Worm (Caenorhabditis elegans) whole organism, young adult: ENCODE results near the gene K08H2.5.

Source experiments
- B0035.1 ChIP-seq: sonication (generic microtip); optimal IDR thresholded peaks from 2 replicates; lab custom pipeline; 2016; ENCODE audit warnings: missing genetic modification characterization, mild to moderate bottlenecking, missing compliant biosample characterization, missing genotype, missing genetic modification reagents
- B0336.3 ChIP-seq: fragments of 200-800 bp; sonication (Bioruptor generic); IDR thresholded peaks from 2 replicates; pipeline ENCODE4 v1.3.6; 2022; ENCODE audit warnings: missing genetic modification characterization, missing compliant biosample characterization
- F23B12.7 ChIP-seq: sonication (generic microtip); optimal IDR thresholded peaks from 2 replicates; lab custom pipeline; 2017; ENCODE audit warnings: missing genetic modification characterization, mild to moderate bottlenecking, missing compliant biosample characterization, antibody characterized with exemption, moderate library complexity; ENCODE audit not compliant: insufficient read depth
- F37B4.10 ChIP-seq: fragments of 200-800 bp; sonication (Bioruptor generic); IDR thresholded peaks from 2 replicates; pipeline ENCODE4 v1.3.6; 2022; ENCODE audit warnings: missing genetic modification characterization, missing compliant biosample characterization
- F39B2.1 ChIP-seq: fragments of 200-800 bp; sonication (Bioruptor generic); IDR thresholded peaks from 2 replicates; pipeline ENCODE4 v1.3.6; 2022; ENCODE audit warnings: missing genetic modification reagents, missing genetic modification characterization, missing compliant biosample characterization
- K12H6.12 ChIP-seq: fragments of 200-800 bp; sonication (Bioruptor generic); optimal IDR thresholded peaks from 2 replicates; lab custom pipeline; 2018; ENCODE audit warnings: mild to moderate bottlenecking, missing genetic modification characterization, missing compliant biosample characterization
- T07F8.4 ChIP-seq: sonication (generic microtip); optimal IDR thresholded peaks from 2 replicates; lab custom pipeline; 2016; ENCODE audit warnings: mild to moderate bottlenecking, missing genetic modification characterization, moderate library complexity, missing compliant biosample characterization
- Y53F4B.3 ChIP-seq: fragments of 200-800 bp; sonication (Bioruptor generic); IDR thresholded peaks from 2 replicates; pipeline ENCODE4 v1.3.6; 2022; ENCODE audit warnings: missing genetic modification reagents, missing genetic modification characterization, missing compliant biosample characterization
- ZK185.1 ChIP-seq: sonication (generic microtip); optimal IDR thresholded peaks from 2 replicates; lab custom pipeline; 2016; ENCODE audit warnings: mild to moderate bottlenecking, missing genetic modification characterization, missing compliant biosample characterization; ENCODE audit not compliant: poor library complexity, severe bottlenecking
- atf-7 ChIP-seq: sonication (generic microtip); optimal IDR thresholded peaks from 2 replicates; lab custom pipeline; 2017; ENCODE audit warnings: mild to moderate bottlenecking, missing genetic modification characterization, missing compliant biosample characterization
- attf-5 ChIP-seq: fragments of 200-800 bp; sonication (Bioruptor generic); optimal IDR thresholded peaks from 2 replicates; lab custom pipeline; 2018; ENCODE audit warnings: mild to moderate bottlenecking, missing genetic modification characterization, missing compliant biosample characterization
- ccch-3 ChIP-seq: fragments of 200-800 bp; sonication (Bioruptor generic); optimal IDR thresholded peaks from 2 replicates; lab custom pipeline; 2018; ENCODE audit warnings: mild to moderate bottlenecking, missing genetic modification characterization, missing compliant biosample characterization
- cebp-1 ChIP-seq, 2 experiments: fragments of 200-800 bp in 1 of 2; sonication (Bioruptor generic) in 1 of 2; sonication (generic microtip) in 1 of 2; IDR thresholded peaks in 1 of 2; optimal IDR thresholded peaks in 1 of 2; 2 replicates each; pipeline versions ENCODE4 v1.3.6 to Lab custom; 2017 to 2022; ENCODE audit warnings: missing compliant biosample characterization in 2 of 2, missing genetic modification characterization in 2 of 2, mild to moderate bottlenecking in 1 of 2, missing genetic modification reagents in 1 of 2, moderate library complexity in 1 of 2
- ceh-91 ChIP-seq: fragments of 200-800 bp; sonication (Bioruptor generic); IDR thresholded peaks from 2 replicates; pipeline ENCODE4 v1.3.6; 2022; ENCODE audit warnings: missing genetic modification reagents, missing genetic modification characterization, missing compliant biosample characterization
- die-1 ChIP-seq: sonication (generic microtip); optimal IDR thresholded peaks from 2 replicates; lab custom pipeline; 2016; ENCODE audit warnings: missing genotype, mild to moderate bottlenecking, missing genetic modification characterization, missing compliant biosample characterization
- dox-1 ChIP-seq: fragments of 200-800 bp; sonication (Bioruptor generic); IDR thresholded peaks from 2 replicates; pipeline ENCODE4 v1.3.6; 2022; ENCODE audit warnings: missing genetic modification reagents, missing genetic modification characterization, missing compliant biosample characterization
- ekl-4 ChIP-seq: fragments of 200-800 bp; sonication (Bioruptor generic); IDR thresholded peaks from 2 replicates; pipeline ENCODE4 v1.3.6; 2022; ENCODE audit warnings: missing genetic modification reagents, missing genetic modification characterization, missing compliant biosample characterization
- him-1 ChIP-seq: sonication (generic microtip); optimal IDR thresholded peaks from 2 replicates; lab custom pipeline; 2016; ENCODE audit warnings: missing genotype, missing genetic modification reagents, missing genetic modification characterization, missing compliant biosample characterization
- hlh-12 ChIP-seq: sonication (generic microtip); optimal IDR thresholded peaks from 2 replicates; lab custom pipeline; 2016; ENCODE audit warnings: missing genetic modification characterization, missing compliant biosample characterization
- let-526 ChIP-seq: fragments of 200-800 bp; sonication (Bioruptor generic); IDR thresholded peaks from 2 replicates; pipeline ENCODE4 v1.3.6; 2022; ENCODE audit warnings: missing genetic modification reagents, missing genetic modification characterization, missing compliant biosample characterization
- lin-26 ChIP-seq: fragments of 200-800 bp; sonication (Bioruptor generic); IDR thresholded peaks from 2 replicates; pipeline ENCODE4 v1.3.6; 2022; ENCODE audit warnings: missing genetic modification reagents, missing genetic modification characterization, missing compliant biosample characterization
- lin-40 ChIP-seq: sonication (generic microtip); optimal IDR thresholded peaks from 2 replicates; lab custom pipeline; 2016; ENCODE audit warnings: missing genetic modification characterization, mild to moderate bottlenecking, missing compliant biosample characterization, missing genotype, missing genetic modification reagents
- madf-6 ChIP-seq: fragments of 200-800 bp; sonication (Bioruptor generic); IDR thresholded peaks from 2 replicates; pipeline ENCODE4 v1.3.6; 2022; ENCODE audit warnings: missing genetic modification reagents, missing genetic modification characterization, missing compliant biosample characterization
- nfya-1 ChIP-seq: sonication (generic microtip); optimal IDR thresholded peaks from 2 replicates; lab custom pipeline; 2017; ENCODE audit warnings: antibody characterized with exemption, missing compliant biosample characterization, missing genetic modification characterization, borderline replicate concordance; ENCODE audit not compliant: insufficient read depth
- nhr-80 ChIP-seq: sonication (generic microtip); optimal IDR thresholded peaks from 2 replicates; lab custom pipeline; 2016; ENCODE audit warnings: missing genetic modification characterization, missing compliant biosample characterization
- pha-4 ChIP-seq: fragments of 150-350 bp; sonication (generic microtip); optimal IDR thresholded peaks from 2 replicates; lab custom pipeline; 2014; ENCODE audit warnings: missing biosample characterization, missing genetic modification reagents, missing genetic modification characterization
- rec-8 ChIP-seq, 2 experiments: sonication (generic microtip); optimal IDR thresholded peaks; 2 replicates each; lab custom pipeline; 2016; ENCODE audit warnings: mild to moderate bottlenecking in 2 of 2, missing genetic modification characterization in 2 of 2, missing genetic modification reagents in 2 of 2, missing genotype in 2 of 2, missing biosample characterization in 1 of 2, missing compliant biosample characterization in 1 of 2, moderate library complexity in 1 of 2
- repo-1 ChIP-seq: sonication (generic microtip); optimal IDR thresholded peaks from 2 replicates; lab custom pipeline; 2017; ENCODE audit warnings: mild to moderate bottlenecking, missing genetic modification characterization, missing compliant biosample characterization
- rpc-1 ChIP-seq, 2 experiments: fragments of 150-350 bp in 1 of 2; sonication (generic microtip) in 1 of 2; optimal IDR thresholded peaks; 2 replicates each; lab custom pipeline; 2014 to 2018; ENCODE audit warnings: missing biosample characterization in 1 of 2, missing genetic modification characterization in 1 of 2, missing genetic modification reagents in 1 of 2, missing genotype in 1 of 2
- snpc-3.4 ChIP-seq: sonication (generic microtip); optimal IDR thresholded peaks from 2 replicates; lab custom pipeline; 2017; ENCODE audit warnings: missing genetic modification characterization, mild to moderate bottlenecking, missing compliant biosample characterization, antibody characterized with exemption, moderate library complexity, missing genotype, missing genetic modification reagents
- somi-1 ChIP-seq: fragments of 200-800 bp; sonication (Bioruptor generic); optimal IDR thresholded peaks from 2 replicates; lab custom pipeline; 2018; ENCODE audit warnings: mild to moderate bottlenecking, missing genetic modification characterization, missing compliant biosample characterization
- tbp1 ChIP-seq: fragments of 200-800 bp; sonication (Bioruptor generic); optimal IDR thresholded peaks from 2 replicates; lab custom pipeline; 2018; ENCODE audit warnings: mild to moderate bottlenecking, missing genetic modification characterization, missing compliant biosample characterization
- zfh-2 ChIP-seq: fragments of 200-800 bp; sonication (Bioruptor generic); conservative IDR thresholded peaks from 2 replicates; pipeline ENCODE4 v1.3.6; 2022; ENCODE audit warnings: missing genetic modification reagents, missing genetic modification characterization, missing compliant biosample characterization

Gene K08H2.5

DNA sequence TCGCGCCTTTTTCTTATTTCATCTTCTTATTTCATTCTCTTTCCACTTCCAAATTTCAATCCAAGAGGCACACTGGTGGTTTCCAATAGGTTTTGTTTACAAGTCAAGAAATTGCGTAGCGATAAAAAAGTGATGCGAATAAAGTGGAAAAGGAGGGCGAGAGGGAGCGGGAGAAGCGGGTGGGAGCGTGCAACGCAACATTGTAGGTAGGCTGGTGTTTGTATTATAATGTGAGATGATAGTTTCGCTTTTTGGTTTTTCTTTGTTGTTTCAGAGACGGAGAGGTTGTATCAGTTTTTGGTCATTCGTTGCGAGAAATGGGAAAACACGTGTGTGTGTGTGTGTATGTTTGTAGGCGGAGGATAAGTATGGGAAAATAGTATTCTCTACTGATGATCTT lies 8.0 kb upstream of the K08H2.5 start:
- TF ChIP-seq tbp1 (GFP tag; lab: Kevin White, UChicago) (peak; percentile 12), nhr-80 (peak; percentile 89), let-526 (0 out of 2 replicates have a peak, but pooled peaks have one; percentile 18), pha-4 (tag; lab: Kevin White, UChicago) (peak; percentile 90), atf-7 (tag; lab: Kevin White, UChicago) (peak; percentile 38), T07F8.4 (tag; lab: Kevin White, UChicago) (no peak), F23B12.7 (no peak), ceh-91 (GFP tag; lab: Robert Waterston, UW) (no peak), attf-5 (no peak), cebp-1 (GFP tag; IDR thresholded peaks at IDR 0.05; lab: Robert Waterston, UW) (0 out of 2 replicates have a peak, but pooled peaks have one; percentile 21), cebp-1 (tag; optimal IDR thresholded peaks at IDR 0.05; lab: Kevin White, UChicago) (peak; percentile 45), snpc-3.4 (tag; lab: Kevin White, UChicago) (peak; percentile 12), B0336.3 (GFP tag; lab: Robert Waterston, UW) (peak; percentile 60; the same call in 1 of the 2 replicates), ekl-4 (GFP tag; lab: Robert Waterston, UW) (no peak), lin-40 (tag; lab: Kevin White, UChicago) (peak; percentile 31), repo-1 (tag; lab: Kevin White, UChicago) (peak; percentile 16), Y53F4B.3 (GFP tag; lab: Robert Waterston, UW) (no peak), ZK185.1 (peak; percentile 30), dox-1 (GFP tag; lab: Robert Waterston, UW) (peak; percentile 38; the same call in 1 of the 2 replicates), ccch-3 (GFP tag; lab: Kevin White, UChicago) (no peak), zfh-2 (GFP tag; lab: Robert Waterston, UW) (no peak)

DNA sequence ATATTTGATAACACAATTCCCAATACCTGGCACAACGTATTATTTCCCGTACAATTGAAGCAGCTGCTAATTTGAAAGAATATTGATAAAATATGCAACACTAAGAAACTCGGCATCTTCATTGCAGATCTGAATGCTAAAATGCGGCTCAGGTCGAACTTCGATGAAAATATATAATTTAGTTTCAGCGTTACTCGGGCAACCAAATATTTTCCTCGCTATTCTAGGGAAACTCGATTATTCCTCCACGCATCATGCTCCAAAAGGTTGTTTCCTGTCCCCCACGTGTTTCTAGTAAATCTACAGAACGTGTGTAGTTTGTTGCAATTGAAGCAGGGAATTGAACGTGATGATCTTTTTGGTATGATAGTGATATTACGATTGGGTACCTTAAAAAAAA lies 7.0 kb upstream of the K08H2.5 start:
- no peak for TF ChIP-seq F39B2.1 (GFP tag; lab: Robert Waterston, UW)
- no peak for TF ChIP-seq K12H6.12 (tag; lab: Kevin White, UChicago)
- no peak for TF ChIP-seq atf-7 (tag; lab: Kevin White, UChicago)
- no peak for TF ChIP-seq nfya-1
- TF ChIP-seq madf-6 (GFP tag; lab: Robert Waterston, UW) = no peak
- no peak for TF ChIP-seq hlh-12 (tag; lab: Kevin White, UChicago)

DNA sequence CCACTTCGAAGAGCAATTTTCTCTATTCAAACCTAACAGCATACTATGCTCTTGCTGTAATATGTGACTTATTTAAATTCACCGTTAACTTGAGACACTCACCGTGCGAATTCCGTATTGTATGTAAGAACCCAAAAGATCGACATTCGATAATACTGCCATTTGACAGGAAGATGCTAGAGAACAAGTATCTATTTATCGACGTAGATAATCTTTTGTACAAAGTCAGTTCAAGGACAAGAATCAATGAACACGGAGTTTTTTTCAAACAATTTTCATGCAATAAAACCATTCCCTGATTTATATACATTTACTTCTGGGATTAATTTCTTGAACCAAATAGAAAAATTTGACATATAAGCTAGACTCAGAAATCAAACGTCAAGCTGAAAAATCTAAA lies 6.1 kb upstream of the K08H2.5 start, which contains the start of gene K08H2.7:
Gene K08H2.7 (minus strand): TSS at position 173 of the 400 bp plus-strand sequence.
- no peak for TF ChIP-seq die-1 (tag; lab: Kevin White, UChicago)
- no peak for TF ChIP-seq B0035.1 (tag; lab: Kevin White, UChicago)
- TF ChIP-seq rpc-1 (optimal IDR thresholded peaks at IDR 0.05; lab: Kevin White, UChicago) = no peak
- no peak for TF ChIP-seq rpc-1 (tag; optimal IDR thresholded peaks at IDR 0.05; lab: Kevin White, UChicago)
- TF ChIP-seq lin-26 (GFP tag; lab: Robert Waterston, UW) = no peak
- TF ChIP-seq let-526 = no peak
- TF ChIP-seq somi-1 (GFP tag; lab: Kevin White, UChicago) = no peak
- no peak for TF ChIP-seq him-1 (tag; lab: Kevin White, UChicago)
- no peak for TF ChIP-seq F37B4.10 (GFP tag; lab: Robert Waterston, UW)
- TF ChIP-seq rec-8 (tag; optimal IDR thresholded peaks at IDR 0.05; lab: Kevin White, UChicago) = no peak
- TF ChIP-seq, all 124 proteins: peak for 0

DNA sequence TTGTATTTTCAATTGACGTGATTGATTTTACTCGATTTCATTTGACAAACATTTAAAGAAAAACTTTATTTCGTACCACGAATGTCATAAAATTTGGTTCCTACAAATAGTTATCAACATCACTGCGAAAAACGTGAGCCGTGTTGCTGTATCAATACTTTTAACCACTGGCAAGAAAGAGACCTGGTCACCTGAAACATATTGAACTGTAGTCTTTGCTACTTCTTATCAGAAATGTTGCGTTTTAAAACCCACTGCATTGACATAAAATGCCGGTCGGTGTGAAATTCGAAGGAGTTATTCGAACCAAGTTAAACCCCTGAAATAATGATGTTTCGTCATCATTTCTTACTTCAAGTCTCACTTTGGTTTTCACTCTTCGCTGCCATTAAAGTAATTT lies 5.5 kb upstream of the K08H2.5 start:
- no peak for TF ChIP-seq attf-5
- no peak for TF ChIP-seq cebp-1 (GFP tag; IDR thresholded peaks at IDR 0.05; lab: Robert Waterston, UW)
- peak; percentile 0 for TF ChIP-seq cebp-1 (tag; optimal IDR thresholded peaks at IDR 0.05; lab: Kevin White, UChicago)
- peak; percentile 77 for TF ChIP-seq nhr-80
